Worm (Caenorhabditis elegans): ENCODE measurements around the gene mma-1.

The mma-1 gene

DNA sequence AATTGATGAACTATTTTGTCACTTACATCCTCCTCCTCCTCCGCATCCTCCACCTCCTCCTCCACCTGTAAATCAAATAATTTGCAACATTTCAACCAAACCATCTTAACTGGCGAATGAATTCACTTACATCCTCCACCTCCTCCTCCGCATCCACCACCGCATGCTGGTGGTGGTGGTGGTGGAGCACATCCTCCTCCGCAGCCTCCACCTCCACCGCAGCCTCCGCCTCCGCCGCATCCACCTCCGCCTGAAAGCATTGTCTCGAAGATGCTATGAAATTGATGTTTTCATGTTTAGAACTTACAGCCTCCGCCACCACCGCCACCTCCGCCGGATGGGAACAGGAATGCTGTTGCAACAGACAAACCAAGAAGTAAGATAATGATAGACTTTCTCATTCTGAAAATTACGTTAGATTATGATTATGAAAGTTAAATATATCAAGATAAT is 19.6 kb downstream of the mma-1 start, which contains the start of gene grl-23:
Gene grl-23, minus strand, starts transcription at position 403 of the 453 bp plus-strand sequence.
- peak; percentile 91 for TF ChIP-seq set-16 (GFP tag; IDR thresholded peaks at IDR 0.05)
- TF ChIP-seq ztf-7 (tag; optimal IDR thresholded peaks at IDR 0.05), result no peak

DNA sequence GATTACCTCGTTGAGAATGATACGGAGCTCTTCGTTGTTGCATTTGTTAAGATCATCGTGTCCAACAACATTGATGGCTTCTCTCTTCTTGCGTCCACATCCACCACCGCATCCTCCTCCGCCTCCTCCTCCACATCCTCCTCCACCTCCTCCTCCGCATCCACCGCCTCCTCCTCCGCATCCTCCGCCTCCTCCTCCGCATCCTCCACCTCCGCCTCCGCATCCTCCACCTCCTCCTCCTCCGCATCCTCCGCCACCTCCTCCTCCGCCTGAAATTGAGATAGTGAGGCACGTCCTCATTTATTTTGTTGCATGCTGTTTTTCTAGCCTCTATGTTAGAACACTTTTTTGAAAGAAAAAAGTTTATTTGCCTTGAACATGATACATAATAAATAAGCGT is 20.2 kb downstream of the mma-1 start:
- TF ChIP-seq set-16 (GFP tag; IDR thresholded peaks at IDR 0.05) (peak; percentile 97), pha-4 (GFP tag; IDR thresholded peaks at IDR 0.05) (peak; percentile 58; the same call in 1 of the 2 replicates), pha-4 (tag; optimal IDR thresholded peaks at IDR 0.05) (no peak), nhr-237 (tag; optimal IDR thresholded peaks at IDR 0.05) (no peak), mes-2 (tag; optimal IDR thresholded peaks at IDR 0.05; ENCODE audit: poor library complexity, severe bottlenecking) (no peak)

DNA sequence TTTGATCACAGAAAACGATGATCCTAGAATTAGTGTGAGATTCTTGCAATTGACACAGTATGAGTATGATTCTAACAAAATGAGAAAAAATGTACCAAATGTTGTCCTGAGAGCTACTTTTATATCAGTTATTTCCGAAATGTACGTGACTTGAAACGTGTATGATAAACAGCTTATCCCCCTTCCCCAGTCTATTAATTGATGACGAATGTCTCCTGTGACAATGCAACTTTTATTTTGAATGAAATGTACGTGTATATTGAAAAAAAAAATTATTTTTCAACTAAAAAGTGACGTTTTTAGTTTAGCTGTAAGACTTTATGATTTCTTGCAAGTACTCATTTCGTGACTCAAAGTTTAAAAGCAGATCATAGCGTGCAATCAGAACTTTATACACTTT is 25.8 kb downstream of the mma-1 start:
- TF ChIP-seq spr-3 (GFP tag; optimal IDR thresholded peaks at IDR 0.05) (no peak), mep-1 (tag; optimal IDR thresholded peaks at IDR 0.05) (no peak), hmg-1.1 (GFP tag; IDR thresholded peaks at IDR 0.05) (no peak)

DNA sequence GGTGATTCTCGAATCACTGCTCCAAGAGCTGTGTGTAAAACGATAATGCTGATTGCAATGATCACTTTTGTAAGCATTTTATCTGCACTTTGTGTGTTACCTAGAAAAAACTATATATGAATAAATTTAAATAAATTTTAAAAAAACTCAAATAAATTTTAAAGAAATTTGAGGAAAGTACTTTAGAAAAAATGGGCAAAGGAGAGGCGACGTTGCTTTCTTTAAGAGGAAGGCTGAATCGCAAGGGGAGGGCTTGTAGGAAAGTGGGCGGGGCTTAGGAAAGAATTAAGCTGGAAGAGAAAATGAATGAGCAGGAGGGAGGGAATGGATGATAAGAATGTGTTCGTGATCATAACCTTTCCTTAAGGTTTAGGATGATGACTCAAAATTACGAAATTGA is 28.2 kb downstream of the mma-1 start, which contains the start of gene E02A10.4:
Gene E02A10.4, minus strand, starts transcription at position 101 of the 400 bp plus-strand sequence.
- TF ChIP-seq daf-16 (GFP tag; optimal IDR thresholded peaks at IDR 0.05), result no peak
- no peak for TF ChIP-seq daf-16 (tag; optimal IDR thresholded peaks at IDR 0.05)
- no peak for TF ChIP-seq snpc-4 (tag; optimal IDR thresholded peaks at IDR 0.05)
- no peak for TF ChIP-seq lin-15B (tag; optimal IDR thresholded peaks at IDR 0.05)
- TF ChIP-seq T20F7.1 (GFP tag; optimal IDR thresholded peaks at IDR 0.05), result no peak
- TF ChIP-seq mxl-2 (GFP tag; conservative IDR thresholded peaks at IDR 0.05), result no peak

ce11 chrV:12567312-12567711 is 28.8 kb downstream of the mma-1 start:
- TF ChIP-seq unc-62 (GFP tag; optimal IDR thresholded peaks at IDR 0.05 in 1 of 2), result peak in 1 of 2 experiments; percentile 97
- no peak for TF ChIP-seq unc-62 (tag; optimal IDR thresholded peaks at IDR 0.05)
- no peak for TF ChIP-seq lin-38 (GFP tag; IDR thresholded peaks at IDR 0.05)

DNA sequence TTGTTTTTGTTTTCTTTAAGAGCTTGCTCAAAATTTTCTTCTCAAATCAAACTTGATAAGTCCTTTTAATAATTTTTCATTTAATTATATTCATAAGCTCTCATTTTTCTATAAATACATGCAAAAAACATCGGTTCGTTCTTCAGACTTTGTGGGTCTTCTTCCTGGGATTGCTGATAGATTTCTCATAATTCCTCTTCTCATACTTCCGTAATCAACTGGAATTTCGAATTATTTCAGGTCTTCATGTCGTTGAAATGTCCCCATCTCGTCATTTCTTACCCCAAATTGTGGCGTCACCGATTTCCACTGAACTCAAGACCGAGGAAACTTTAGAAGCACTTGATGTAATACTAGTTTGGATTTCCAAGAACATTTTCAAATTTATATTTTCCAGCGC is 31.2 kb downstream of the mma-1 start:
- TF ChIP-seq snpc-1.2 (GFP tag; IDR thresholded peaks at IDR 0.05) (no peak), lsy-2 (tag; optimal IDR thresholded peaks at IDR 0.05) (no peak), madf-9 (GFP tag; conservative IDR thresholded peaks at IDR 0.05) (no peak), dpl-1 (GFP tag; optimal IDR thresholded peaks at IDR 0.05) (no peak), unc-62 (GFP tag; optimal IDR thresholded peaks at IDR 0.05 in 1 of 2) (no peak), unc-62 (tag; optimal IDR thresholded peaks at IDR 0.05) (no peak), lim-7 (GFP tag; IDR thresholded peaks at IDR 0.05) (no peak), ceh-28 (tag; optimal IDR thresholded peaks at IDR 0.05) (no peak), F10B5.3 (tag; optimal IDR thresholded peaks at IDR 0.05) (no peak)

ce11 chrV:12563187-12563586 is 32.9 kb downstream of the mma-1 start, which contains the start of gene mrps-5:
TSS of gene mrps-5 (plus strand) at chrV:12563487.
- TF ChIP-seq lsy-2 (tag; optimal IDR thresholded peaks at IDR 0.05) (no peak), ceh-44 (GFP tag; IDR thresholded peaks at IDR 0.05) (no peak), F37D6.2 (tag; optimal IDR thresholded peaks at IDR 0.05) (no peak), T20F7.1 (GFP tag; optimal IDR thresholded peaks at IDR 0.05) (peak; percentile 19), lin-39 (tag; optimal IDR thresholded peaks at IDR 0.05) (no peak), Y105C5A.15 (GFP tag; IDR thresholded peaks at IDR 0.05) (0 out of 2 replicates have a peak, but pooled peaks have one; percentile 8), ceh-82 (tag; optimal IDR thresholded peaks at IDR 0.05) (no peak), egl-43 (GFP tag; IDR thresholded peaks at IDR 0.05) (no peak), set-16 (GFP tag; IDR thresholded peaks at IDR 0.05) (no peak), nhr-76 (tag; optimal IDR thresholded peaks at IDR 0.05) (no peak), ZK546.5 (tag; optimal IDR thresholded peaks at IDR 0.05) (no peak)

Data from whole organism, L4 larva.